Worm (Caenorhabditis elegans) whole organism, L1 larva: Measurements from ENCODE around the gene F54E4.2.

Source experiments
- dpl-1 ChIP-seq, 3 experiments: fragments of 150-350 bp in 2 of 3; sonication (generic microtip) in 1 of 3; optimal IDR thresholded peaks; 2 replicates each; lab custom pipeline; 2014 to 2017; ENCODE audit warnings: missing biosample characterization in 3 of 3, missing genetic modification characterization in 3 of 3, missing genetic modification reagents in 3 of 3
- efl-3 ChIP-seq: fragments of 200-800 bp; sonication (Bioruptor generic); optimal IDR thresholded peaks from 2 replicates; lab custom pipeline; 2018; ENCODE audit warnings: mild to moderate bottlenecking, missing genetic modification characterization, missing compliant biosample characterization
- egl-27 ChIP-seq, 2 experiments: fragments of 150-350 bp in 1 of 2; sonication (generic microtip); optimal IDR thresholded peaks; 3 replicates each; lab custom pipeline; 2017 to 2018; ENCODE audit warnings: missing biosample characterization in 2 of 2, missing genetic modification characterization in 2 of 2, missing genetic modification reagents in 2 of 2
- fos-1 ChIP-seq: fragments of 150-350 bp; optimal IDR thresholded peaks from 2 replicates; lab custom pipeline; 2014; ENCODE audit warnings: missing biosample characterization, missing genetic modification characterization
- lin-39 ChIP-seq: fragments of 150-350 bp; optimal IDR thresholded peaks from 2 replicates; lab custom pipeline; 2014; ENCODE audit warnings: missing biosample characterization, missing genetic modification reagents, missing genetic modification characterization
- lir-3 ChIP-seq: sonication (generic microtip); optimal IDR thresholded peaks from 2 replicates; lab custom pipeline; 2016; ENCODE audit warnings: mild to moderate bottlenecking, missing genetic modification characterization, moderate library complexity, missing compliant biosample characterization; ENCODE audit not compliant: poor library complexity
- mdl-1 ChIP-seq, 2 experiments: fragments of 150-350 bp; optimal IDR thresholded peaks; 2 replicates each; lab custom pipeline; 2014 to 2017; ENCODE audit warnings: missing biosample characterization in 2 of 2, missing genetic modification characterization in 2 of 2, inconsistent platforms in 1 of 2
- nhr-11 ChIP-seq: fragments of 150-350 bp; optimal IDR thresholded peaks from 2 replicates; lab custom pipeline; 2014; ENCODE audit warnings: missing biosample characterization, missing genetic modification characterization
- nhr-28 ChIP-seq: fragments of 150-350 bp; optimal IDR thresholded peaks from 2 replicates; lab custom pipeline; 2014; ENCODE audit warnings: missing biosample characterization, missing genetic modification characterization
- nhr-76 ChIP-seq: sonication (generic microtip); optimal IDR thresholded peaks from 2 replicates; lab custom pipeline; 2017; ENCODE audit warnings: missing biosample characterization, missing genetic modification characterization
- nhr-77 ChIP-seq: fragments of 150-350 bp; optimal IDR thresholded peaks from 2 replicates; lab custom pipeline; 2014; ENCODE audit warnings: missing biosample characterization, missing genetic modification characterization
- pqm-1 ChIP-seq: sonication (generic microtip); optimal IDR thresholded peaks from 3 replicates; lab custom pipeline; 2017; ENCODE audit warnings: missing biosample characterization, missing genetic modification characterization
- snpc-4 ChIP-seq: fragments of 150-350 bp; optimal IDR thresholded peaks from 2 replicates; lab custom pipeline; 2014; ENCODE audit warnings: missing biosample characterization, missing genetic modification characterization
- xbp-1 ChIP-seq: sonication (generic microtip); optimal IDR thresholded peaks from 2 replicates; lab custom pipeline; 2016; ENCODE audit warnings: missing genetic modification characterization, missing compliant biosample characterization

DNA sequence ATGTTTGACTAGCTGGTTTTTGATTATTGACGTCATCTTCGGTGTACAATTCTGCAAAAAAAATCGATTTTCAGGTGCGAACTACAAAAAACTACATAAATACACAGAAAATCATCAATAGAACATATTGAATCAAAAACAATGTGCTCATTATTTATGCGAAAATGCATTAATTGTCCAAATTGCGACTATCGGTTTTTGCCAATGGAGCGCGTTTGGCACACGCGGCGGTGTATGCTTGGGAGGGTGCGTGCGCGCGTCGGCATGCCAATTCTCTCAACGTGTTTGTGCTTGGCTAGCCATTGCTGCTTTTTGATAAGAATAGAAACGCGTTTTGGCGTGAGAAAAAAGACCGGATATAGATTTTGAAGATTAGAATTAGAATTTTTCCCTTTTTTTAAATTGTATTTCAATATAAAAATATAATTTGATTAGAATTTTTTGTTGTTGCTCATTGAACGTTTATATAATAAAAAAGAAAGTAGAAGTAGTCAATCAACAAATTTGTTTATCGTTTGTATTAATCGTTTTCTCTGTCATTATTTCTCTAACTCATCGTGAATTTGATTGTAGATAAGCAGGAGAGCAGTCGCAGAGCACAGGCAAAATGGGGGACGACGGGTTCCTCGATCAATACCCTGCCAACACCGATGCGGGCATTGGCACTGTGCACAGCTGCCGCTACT is 39.5 kb downstream of the F54E4.2 start, which contains the start of the genes C44H4.4 and tap-1:
- TF ChIP-seq pqm-1 (tag; lab: Kevin White, UChicago), result no peak
- TF ChIP-seq xbp-1, result peak; percentile 0
- TF ChIP-seq efl-3 (GFP tag; lab: Kevin White, UChicago), result no peak
- TF ChIP-seq nhr-76 (tag; lab: Kevin White, UChicago), result no peak
- no peak for TF ChIP-seq nhr-77 (tag; lab: Kevin White, UChicago)
- no peak for TF ChIP-seq lir-3 (tag; lab: Kevin White, UChicago)
- TF ChIP-seq egl-27 (tag; optimal IDR thresholded peaks at IDR 0.05; lab: Kevin White, UChicago), result no peak
- no peak for TF ChIP-seq nhr-11
- TF ChIP-seq fos-1 (tag; lab: Kevin White, UChicago), result no peak
- no peak for TF ChIP-seq lin-39 (tag; lab: Kevin White, UChicago)
- no peak for TF ChIP-seq snpc-4 (tag; lab: Kevin White, UChicago)
- no peak for TF ChIP-seq dpl-1 (GFP tag; optimal IDR thresholded peaks at IDR 0.05; lab: Kevin White, UChicago)
- TF ChIP-seq nhr-28 (tag; lab: Kevin White, UChicago), result no peak
- TF ChIP-seq mdl-1 (tag; optimal IDR thresholded peaks at IDR 0.05; lab: Kevin White, UChicago), result peak in 1 of 2 experiments; percentile 26
